Worm (Caenorhabditis elegans): ENCODE measurements around the gene F21D12.3.

DNA sequence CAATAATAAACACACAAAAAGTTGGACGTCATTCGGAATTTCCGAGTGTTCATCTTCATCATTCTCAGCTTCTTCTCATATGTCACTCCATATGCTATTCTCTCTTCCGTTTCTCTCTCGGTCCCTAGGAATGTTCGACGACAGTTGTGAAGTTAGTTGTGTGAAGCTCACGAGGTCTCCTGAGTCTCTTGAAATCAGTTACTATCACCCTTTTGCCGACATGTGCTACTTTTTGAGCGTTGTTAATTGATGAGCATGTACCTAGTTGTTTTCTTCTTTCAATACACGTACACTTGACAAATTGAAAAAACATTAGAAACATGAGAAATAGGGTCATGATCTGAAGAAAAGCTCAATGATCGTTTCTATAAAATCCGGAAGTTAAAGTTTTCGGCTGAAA, 508 bp downstream of the F21D12.3 start:
- TF ChIP-seq dpl-1 (GFP tag; optimal IDR thresholded peaks at IDR 0.05) (no peak), unc-39 (tag; optimal IDR thresholded peaks at IDR 0.05) (no peak), ama-1 (optimal IDR thresholded peaks at IDR 0.05) (no peak), ztf-11 (tag; optimal IDR thresholded peaks at IDR 0.05) (no peak), zip-2 (tag; optimal IDR thresholded peaks at IDR 0.05) (no peak), lin-13 (GFP tag; optimal IDR thresholded peaks at IDR 0.05) (no peak), snpc-4 (tag; optimal IDR thresholded peaks at IDR 0.05) (no peak), nhr-76 (tag; optimal IDR thresholded peaks at IDR 0.05) (no peak)
